Fruit fly (Drosophila melanogaster): ENCODE measurements around the gene CG4789.

Gene CG4789

DNA sequence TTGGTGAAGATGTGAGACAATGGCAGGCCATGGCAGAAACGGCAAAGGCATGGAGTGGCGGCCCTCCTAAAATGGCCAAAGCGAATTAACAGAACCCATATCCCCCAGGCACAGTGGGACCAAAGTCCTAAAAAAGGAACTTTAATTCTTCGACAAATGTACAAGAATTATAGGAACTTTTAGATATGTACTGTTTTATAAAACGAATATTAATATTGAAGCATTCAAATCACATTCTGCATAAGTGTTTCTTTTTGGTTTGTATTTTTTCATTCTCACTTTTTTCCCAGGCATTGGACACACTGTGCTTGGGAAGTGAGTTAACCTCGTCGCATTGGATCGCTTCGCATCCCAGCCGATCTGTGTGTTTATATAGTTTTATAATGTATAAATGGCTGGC is 35.8 kb upstream of the CG4789 start (continued):
- no peak for TF ChIP-seq bbx (GFP tag; IDR thresholded peaks at IDR 0.05; ENCODE audit: partially characterized antibody)
- no peak for TF ChIP-seq trh (GFP tag; optimal IDR thresholded peaks at IDR 0.05)
- TF ChIP-seq chm (GFP tag; IDR thresholded peaks at IDR 0.05), result no peak
- TF ChIP-seq Atf-2 (GFP tag; optimal IDR thresholded peaks at IDR 0.05), result no peak
- no peak for TF ChIP-seq repo (GFP tag; optimal IDR thresholded peaks at IDR 0.05)
- TF ChIP-seq cas (GFP tag; IDR thresholded peaks at IDR 0.05), result no peak
- TF ChIP-seq CG8478 (optimal IDR thresholded peaks at IDR 0.05), result no peak
- no peak for TF ChIP-seq cwo (GFP tag; optimal IDR thresholded peaks at IDR 0.05)
- TF ChIP-seq vfl (GFP tag; optimal IDR thresholded peaks at IDR 0.05), result no peak
- no peak for TF ChIP-seq NC2β (GFP tag; optimal IDR thresholded peaks at IDR 0.05)
- no peak for TF ChIP-seq bab2 (GFP tag; optimal IDR thresholded peaks at IDR 0.05)
- no peak for TF ChIP-seq kah (GFP tag; optimal IDR thresholded peaks at IDR 0.05)
- no peak for TF ChIP-seq CG18764 (GFP tag; optimal IDR thresholded peaks at IDR 0.05)
- TF ChIP-seq dmrt99B (tag; optimal IDR thresholded peaks at IDR 0.05), result peak; percentile 23
- no peak for TF ChIP-seq dan (GFP tag; IDR thresholded peaks at IDR 0.05)
- no peak for TF ChIP-seq CG13624 (GFP tag; optimal IDR thresholded peaks at IDR 0.05)
- no peak for TF ChIP-seq wdn (GFP tag; IDR thresholded peaks at IDR 0.05)
- TF ChIP-seq ash1 (GFP tag; optimal IDR thresholded peaks at IDR 0.05), result no peak
- TF ChIP-seq Hsf (GFP tag; optimal IDR thresholded peaks at IDR 0.05), result no peak
- 0 out of 2 replicates have a peak, but pooled peaks have one; percentile 38 for TF ChIP-seq Ptx1 (GFP tag; IDR thresholded peaks at IDR 0.05)
- TF ChIP-seq ara (GFP tag; IDR thresholded peaks at IDR 0.05), result no peak
- TF ChIP-seq CG10147 (GFP tag; optimal IDR thresholded peaks at IDR 0.05), result no peak
- no peak for TF ChIP-seq fd3F (GFP tag; optimal IDR thresholded peaks at IDR 0.05)
- TF ChIP-seq nerfin-2 (GFP tag; IDR thresholded peaks at IDR 0.05; ENCODE audit: partially characterized antibody), result no peak
- TF ChIP-seq CG2889 (GFP tag; IDR thresholded peaks at IDR 0.05), result no peak
- TF ChIP-seq usp (GFP tag; optimal IDR thresholded peaks at IDR 0.05), result no peak
- TF ChIP-seq Drgx (GFP tag; IDR thresholded peaks at IDR 0.05), result peak; percentile 32; the same call in 1 of the 2 replicates
- peak; percentile 15 for TF ChIP-seq CG2712 (tag; optimal IDR thresholded peaks at IDR 0.05)
- no peak for TF ChIP-seq CrebB (tag; optimal IDR thresholded peaks at IDR 0.05)
- TF ChIP-seq CG7839 (tag; optimal IDR thresholded peaks at IDR 0.05), result peak; percentile 18
- 0 out of 3 replicates have a peak, but pooled peaks have one; percentile 13 for TF ChIP-seq zfh1 (GFP tag; IDR thresholded peaks at IDR 0.05)
- TF ChIP-seq BEAF-32 (GFP tag; optimal IDR thresholded peaks at IDR 0.05), result no peak
- TF ChIP-seq Hr39 (optimal IDR thresholded peaks at IDR 0.05), result no peak
- no peak for TF ChIP-seq CG12155 (GFP tag; optimal IDR thresholded peaks at IDR 0.05)
- no peak for TF ChIP-seq CG11093 (GFP tag; IDR thresholded peaks at IDR 0.05)
- no peak for TF ChIP-seq CG3995 (GFP tag; optimal IDR thresholded peaks at IDR 0.05)
- TF ChIP-seq CG8089 (GFP tag; optimal IDR thresholded peaks at IDR 0.05), result no peak
- peak; percentile 26; the same call in 1 of the 3 replicates for TF ChIP-seq dysf (GFP tag; IDR thresholded peaks at IDR 0.05)
- TF ChIP-seq Stat92E (GFP tag; optimal IDR thresholded peaks at IDR 0.05), result no peak
- peak; percentile 14 for TF ChIP-seq CG11504 (tag; optimal IDR thresholded peaks at IDR 0.05)
- TF ChIP-seq CG1792 (GFP tag; optimal IDR thresholded peaks at IDR 0.05), result no peak
- TF ChIP-seq CG17829 (tag; optimal IDR thresholded peaks at IDR 0.05), result no peak
- no peak for TF ChIP-seq CG32767 (GFP tag; IDR thresholded peaks at IDR 0.05)
- no peak for TF ChIP-seq Hey (tag; optimal IDR thresholded peaks at IDR 0.05)
- no peak for TF ChIP-seq B-H1 (GFP tag; IDR thresholded peaks at IDR 0.05)
- TF ChIP-seq HHEX (GFP tag; optimal IDR thresholded peaks at IDR 0.05), result no peak
- 0 out of 3 replicates have a peak, but pooled peaks have one; percentile 14 for TF ChIP-seq row (GFP tag; IDR thresholded peaks at IDR 0.05)
- no peak for TF ChIP-seq CG17612 (GFP tag; IDR thresholded peaks at IDR 0.05)
- TF ChIP-seq vnd (GFP tag; IDR thresholded peaks at IDR 0.05; ENCODE audit: partially characterized antibody), result no peak
- TF ChIP-seq TFAM (GFP tag; optimal IDR thresholded peaks at IDR 0.05), result no peak
- TF ChIP-seq CG9932 (GFP tag; IDR thresholded peaks at IDR 0.05), result no peak
- TF ChIP-seq CG32532 (GFP tag; IDR thresholded peaks at IDR 0.05), result no peak
- no peak for TF ChIP-seq en (GFP tag; optimal IDR thresholded peaks at IDR 0.05)

Measured in whole organism, embryonic.